Worm (Caenorhabditis elegans) whole organism, midembryonic: ENCODE data around the gene Y43F8A.2.

Source experiments
- T22C8.4 ChIP-seq: fragments of 200-800 bp; sonication (Bioruptor generic); IDR thresholded peaks from 2 replicates; pipeline ENCODE4 v1.3.6; 2022; ENCODE audit warnings: missing genetic modification characterization, missing compliant biosample characterization
- cog-1 ChIP-seq: sonication (generic microtip); optimal IDR thresholded peaks from 2 replicates; lab custom pipeline; 2016; ENCODE audit warnings: missing genetic modification characterization, missing compliant biosample characterization
- flt-1 ChIP-seq: fragments of 200-800 bp; sonication (Bioruptor generic); IDR thresholded peaks from 2 replicates; pipeline ENCODE4 v1.3.6; 2022; ENCODE audit warnings: missing genetic modification characterization, missing compliant biosample characterization
- klf-2 ChIP-seq: fragments of 200-800 bp; sonication (Bioruptor generic); conservative IDR thresholded peaks from 2 replicates; pipeline ENCODE4 v1.3.6; 2022; ENCODE audit warnings: missing genetic modification reagents, missing genetic modification characterization, missing compliant biosample characterization
- med-1 ChIP-seq: sonication (generic microtip); optimal IDR thresholded peaks from 2 replicates; lab custom pipeline; 2017; ENCODE audit warnings: missing genetic modification characterization, mild to moderate bottlenecking, missing compliant biosample characterization, antibody characterized with exemption, missing genetic modification reagents; ENCODE audit not compliant: insufficient read depth
- ref-1 ChIP-seq: fragments of 200-800 bp; sonication (Bioruptor generic); conservative IDR thresholded peaks from 2 replicates; pipeline ENCODE4 v1.3.6; 2022; ENCODE audit warnings: missing genetic modification reagents, missing genetic modification characterization, missing compliant biosample characterization
- tab-1 ChIP-seq: fragments of 200-800 bp; sonication (Bioruptor generic); IDR thresholded peaks from 2 replicates; pipeline ENCODE4 v1.3.6; 2022; ENCODE audit warnings: missing genetic modification characterization, missing compliant biosample characterization
- ztf-23 ChIP-seq: fragments of 200-800 bp; sonication (Bioruptor generic); IDR thresholded peaks from 2 replicates; pipeline ENCODE4 v1.3.6; 2022; ENCODE audit warnings: missing genetic modification reagents, missing genetic modification characterization, missing compliant biosample characterization
- ztf-29 ChIP-seq: fragments of 200-800 bp; sonication (Bioruptor generic); IDR thresholded peaks from 2 replicates; pipeline ENCODE4 v1.3.6; 2022; ENCODE audit warnings: missing genetic modification reagents, missing genetic modification characterization, missing compliant biosample characterization

DNA sequence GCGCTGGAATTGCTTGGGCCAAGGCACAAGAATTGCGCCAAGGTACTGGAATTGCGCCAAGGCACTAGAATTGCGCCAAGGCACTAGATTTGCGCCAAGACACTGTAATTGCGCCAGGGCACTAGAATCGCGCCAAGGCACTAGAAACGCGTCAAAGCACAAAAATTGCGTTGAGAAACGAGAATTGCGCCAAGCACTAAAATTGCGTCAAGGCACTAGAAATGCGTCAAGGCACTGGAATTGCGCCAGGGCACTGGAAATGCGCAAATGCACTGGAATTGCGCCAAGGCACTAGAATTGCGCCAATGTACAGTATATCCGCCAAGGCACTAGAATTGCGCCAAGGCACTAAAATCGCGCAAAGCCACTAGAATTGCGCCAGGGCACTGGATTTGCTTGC is 424 bp downstream of the Y43F8A.2 start:
- TF ChIP-seq tab-1 (GFP tag; lab: Robert Waterston, UW) = no peak
- no peak for TF ChIP-seq ref-1 (GFP tag; lab: Robert Waterston, UW)
- TF ChIP-seq cog-1 = no peak
- TF ChIP-seq klf-2 (GFP tag; lab: Robert Waterston, UW) = no peak
- no peak for TF ChIP-seq ztf-29
- TF ChIP-seq med-1 (GFP tag; lab: Kevin White, UChicago) = no peak
- no peak for TF ChIP-seq flt-1
- TF ChIP-seq ztf-23 (GFP tag; lab: Robert Waterston, UW) = no peak
- TF ChIP-seq T22C8.4 (GFP tag; lab: Robert Waterston, UW) = 0 out of 2 replicates have a peak, but pooled peaks have one; percentile 3
